2 fruit fly cellular contexts compared by ENCODE assay signal in genomic region chr2L:493274-493673, dm6.
A peak's percentile ranks its signal among the peaks of the same experiment; 100 is the strongest.
TF ChIP-seq lines count a peak whose summit lies in the region.

No protein-coding gene starts in this region.

TF ChIP-seq in whole organism, embryonic, 481 proteins besides CTCF, POLR2A, EP300 and RAD21 (continued from another document and continues in another):
- TF ChIP-seq klu (GFP tag; IDR thresholded peaks at IDR 0.05; lab: Robert Waterston, UW) (no peak), prd (optimal IDR thresholded peaks at IDR 0.05; lab: Kevin White, UChicago) (no peak), prd (GFP tag; IDR thresholded peaks at IDR 0.05; lab: Robert Waterston, UW) (peak; percentile 29; the same call in 1 of the 3 replicates), dimm (GFP tag; IDR thresholded peaks at IDR 0.05; lab: Robert Waterston, UW) (no peak), CG15514 (GFP tag; optimal IDR thresholded peaks at IDR 0.05; lab: Kevin White, UChicago) (no peak), CG16815 (GFP tag; optimal IDR thresholded peaks at IDR 0.05; lab: Kevin White, UChicago) (peak; percentile 3), HHEX (GFP tag; optimal IDR thresholded peaks at IDR 0.05; lab: Kevin White, UChicago) (no peak), dpn (GFP tag; optimal IDR thresholded peaks at IDR 0.05; lab: Kevin White, UChicago) (peak in 1 of 2 experiments; percentile 38), Hr39 (optimal IDR thresholded peaks at IDR 0.05; lab: Kevin White, UChicago) (no peak), amos (GFP tag; IDR thresholded peaks at IDR 0.05; lab: Robert Waterston, UW; ENCODE audit: partially characterized antibody) (no peak), unc-4 (GFP tag; IDR thresholded peaks at IDR 0.05; lab: Robert Waterston, UW; ENCODE audit: partially characterized antibody) (no peak), hkb (optimal IDR thresholded peaks at IDR 0.05; lab: Kevin White, UChicago) (no peak), hkb (GFP tag; IDR thresholded peaks at IDR 0.05; lab: Robert Waterston, UW) (peak; percentile 74), Atf3 (GFP tag; optimal IDR thresholded peaks at IDR 0.05; lab: Kevin White, UChicago) (no peak), toy (GFP tag; IDR thresholded peaks at IDR 0.05; lab: Robert Waterston, UW) (no peak), al (GFP tag; IDR thresholded peaks at IDR 0.05; lab: Robert Waterston, UW) (no peak), Deaf1 (tag; optimal IDR thresholded peaks at IDR 0.05; lab: Kevin White, UChicago) (peak; percentile 14), lbe (GFP tag; optimal IDR thresholded peaks at IDR 0.05; lab: Kevin White, UChicago) (no peak), H15 (GFP tag; IDR thresholded peaks at IDR 0.05; lab: Robert Waterston, UW) (no peak), CG3838 (GFP tag; optimal IDR thresholded peaks at IDR 0.05; lab: Kevin White, UChicago) (no peak), pnt (GFP tag; optimal IDR thresholded peaks at IDR 0.05; lab: Kevin White, UChicago) (no peak), CG13296 (GFP tag; optimal IDR thresholded peaks at IDR 0.05; lab: Kevin White, UChicago) (no peak), aop (GFP tag; IDR thresholded peaks at IDR 0.05; lab: Robert Waterston, UW) (no peak), CG2120 (GFP tag; optimal IDR thresholded peaks at IDR 0.05; lab: Kevin White, UChicago) (peak; percentile 5), TFAM (GFP tag; optimal IDR thresholded peaks at IDR 0.05; lab: Kevin White, UChicago) (no peak), Camta (GFP tag; optimal IDR thresholded peaks at IDR 0.05; lab: Kevin White, UChicago) (no peak), tin (GFP tag; optimal IDR thresholded peaks at IDR 0.05; lab: Kevin White, UChicago) (peak; percentile 26), sens-2 (GFP tag; IDR thresholded peaks at IDR 0.05; lab: Robert Waterston, UW) (no peak), CG17829 (tag; optimal IDR thresholded peaks at IDR 0.05; lab: Kevin White, UChicago) (no peak), CG2116 (GFP tag; optimal IDR thresholded peaks at IDR 0.05; lab: Kevin White, UChicago) (no peak), CG4282 (GFP tag; optimal IDR thresholded peaks at IDR 0.05; lab: Kevin White, UChicago) (no peak), Rfx (GFP tag; IDR thresholded peaks at IDR 0.05; lab: Robert Waterston, UW) (0 out of 2 replicates have a peak, but pooled peaks have one; percentile 13), HLH54F (GFP tag; optimal IDR thresholded peaks at IDR 0.05; lab: Kevin White, UChicago) (no peak), p53 (GFP tag; optimal IDR thresholded peaks at IDR 0.05; lab: Kevin White, UChicago) (no peak), lilli (GFP tag; optimal IDR thresholded peaks at IDR 0.05; lab: Kevin White, UChicago) (peak; percentile 40), ato (GFP tag; IDR thresholded peaks at IDR 0.05; lab: Robert Waterston, UW; ENCODE audit: partially characterized antibody) (no peak), CG4404 (GFP tag; IDR thresholded peaks at IDR 0.05; lab: Robert Waterston, UW) (no peak), Blimp-1 (GFP tag; optimal IDR thresholded peaks at IDR 0.05; lab: Kevin White, UChicago) (peak; percentile 19), hbn (GFP tag; IDR thresholded peaks at IDR 0.05; lab: Robert Waterston, UW; ENCODE audit: partially characterized antibody) (no peak), danr (GFP tag; IDR thresholded peaks at IDR 0.05; lab: Robert Waterston, UW) (no peak), peb (GFP tag; IDR thresholded peaks at IDR 0.05; lab: Robert Waterston, UW) (no peak), Sry-β (GFP tag; optimal IDR thresholded peaks at IDR 0.05; lab: Kevin White, UChicago) (no peak), Hr3 (GFP tag; optimal IDR thresholded peaks at IDR 0.05; lab: Kevin White, UChicago) (peak; percentile 30), yki (optimal IDR thresholded peaks at IDR 0.05; lab: Kevin White, UChicago) (no peak), CG42726 (GFP tag; IDR thresholded peaks at IDR 0.05; lab: Robert Waterston, UW; ENCODE audit: partially characterized antibody) (no peak), CG6175 (GFP tag; IDR thresholded peaks at IDR 0.05; lab: Robert Waterston, UW) (no peak), fru (optimal IDR thresholded peaks at IDR 0.05; lab: Kevin White, UChicago) (no peak), bsh (GFP tag; optimal IDR thresholded peaks at IDR 0.05; lab: Kevin White, UChicago) (peak in 1 of 2 experiments; percentile 69), shn (GFP tag; optimal IDR thresholded peaks at IDR 0.05; lab: Kevin White, UChicago) (no peak), CG12299 (tag; optimal IDR thresholded peaks at IDR 0.05; lab: Kevin White, UChicago) (no peak), Drgx (GFP tag; IDR thresholded peaks at IDR 0.05; lab: Robert Waterston, UW) (no peak), Taf1 (GFP tag; IDR thresholded peaks at IDR 0.05; lab: Robert Waterston, UW) (no peak), CG16863 (GFP tag; optimal IDR thresholded peaks at IDR 0.05; lab: Kevin White, UChicago) (peak; percentile 32), CG8478 (optimal IDR thresholded peaks at IDR 0.05; lab: Kevin White, UChicago) (no peak), corto (GFP tag; optimal IDR thresholded peaks at IDR 0.05; lab: Kevin White, UChicago) (no peak), h (optimal IDR thresholded peaks at IDR 0.05; lab: Kevin White, UChicago) (no peak), ind (GFP tag; optimal IDR thresholded peaks at IDR 0.05; lab: Kevin White, UChicago) (no peak), CG18619 (GFP tag; optimal IDR thresholded peaks at IDR 0.05; lab: Kevin White, UChicago) (no peak), nmo (GFP tag; optimal IDR thresholded peaks at IDR 0.05; lab: Kevin White, UChicago) (peak; percentile 59), CG10267 (tag; optimal IDR thresholded peaks at IDR 0.05; lab: Kevin White, UChicago) (no peak), Optix (GFP tag; IDR thresholded peaks at IDR 0.05; lab: Robert Waterston, UW) (0 out of 3 replicates have a peak, but pooled peaks have one; percentile 39), CG15073 (GFP tag; optimal IDR thresholded peaks at IDR 0.05; lab: Kevin White, UChicago) (no peak), CG12769 (tag; optimal IDR thresholded peaks at IDR 0.05; lab: Kevin White, UChicago) (no peak), gce (GFP tag; IDR thresholded peaks at IDR 0.05; lab: Robert Waterston, UW) (no peak), CG8089 (GFP tag; optimal IDR thresholded peaks at IDR 0.05; lab: Kevin White, UChicago) (no peak), CG4820 (GFP tag; optimal IDR thresholded peaks at IDR 0.05; lab: Kevin White, UChicago) (peak; percentile 59), kni (GFP tag; optimal IDR thresholded peaks at IDR 0.05; lab: Kevin White, UChicago) (no peak), CG7745 (tag; optimal IDR thresholded peaks at IDR 0.05; lab: Kevin White, UChicago) (no peak), CG17912 (GFP tag; optimal IDR thresholded peaks at IDR 0.05; lab: Kevin White, UChicago) (no peak)

TF ChIP-seq in whole organism, prepupa, 60 proteins besides CTCF, POLR2A, EP300 and RAD21 (continued from another document):
- TF ChIP-seq CG4318 (GFP tag; optimal IDR thresholded peaks at IDR 0.05; lab: Kevin White, UChicago) = peak; percentile 7
- no peak for TF ChIP-seq CG11294 (GFP tag; IDR thresholded peaks at IDR 0.05; lab: Robert Waterston, UW)
- peak; percentile 33 for TF ChIP-seq CG3919 (GFP tag; optimal IDR thresholded peaks at IDR 0.05; lab: Kevin White, UChicago)
- no peak for TF ChIP-seq fkh (GFP tag; optimal IDR thresholded peaks at IDR 0.05; lab: Kevin White, UChicago)
- TF ChIP-seq Hr38 (GFP tag; optimal IDR thresholded peaks at IDR 0.05; lab: Kevin White, UChicago) = no peak
- TF ChIP-seq CG8119 (GFP tag; IDR thresholded peaks at IDR 0.05; lab: Robert Waterston, UW) = peak; percentile 38; the same call in 2 of the 3 replicates
- TF ChIP-seq CG7368 (GFP tag; optimal IDR thresholded peaks at IDR 0.05; lab: Kevin White, UChicago) = no peak
- peak; percentile 17 for TF ChIP-seq CG6792 (GFP tag; optimal IDR thresholded peaks at IDR 0.05; lab: Kevin White, UChicago)
- TF ChIP-seq CG11902 (GFP tag; optimal IDR thresholded peaks at IDR 0.05; lab: Kevin White, UChicago) = no peak
- peak; percentile 41 for TF ChIP-seq CG31627 (GFP tag; optimal IDR thresholded peaks at IDR 0.05; lab: Kevin White, UChicago)
- peak; percentile 26 for TF ChIP-seq Sox15 (GFP tag; optimal IDR thresholded peaks at IDR 0.05; lab: Kevin White, UChicago)
- peak; percentile 37 for TF ChIP-seq CG34406 (GFP tag; optimal IDR thresholded peaks at IDR 0.05; lab: Kevin White, UChicago)
- peak; percentile 11 for TF ChIP-seq vri (GFP tag; optimal IDR thresholded peaks at IDR 0.05; lab: Kevin White, UChicago)
- TF ChIP-seq CG6276 (GFP tag; optimal IDR thresholded peaks at IDR 0.05; lab: Kevin White, UChicago) = no peak
- peak; percentile 58 for TF ChIP-seq pdm3 (GFP tag; optimal IDR thresholded peaks at IDR 0.05; lab: Kevin White, UChicago)
- TF ChIP-seq Eip75B (GFP tag; optimal IDR thresholded peaks at IDR 0.05; lab: Kevin White, UChicago) = peak; percentile 18
- TF ChIP-seq CG6808 (GFP tag; optimal IDR thresholded peaks at IDR 0.05; lab: Kevin White, UChicago) = no peak
- peak in 1 of 2 experiments; percentile 10 for TF ChIP-seq salr (GFP tag; optimal IDR thresholded peaks at IDR 0.05; lab: Kevin White, UChicago)
- peak; percentile 25 for TF ChIP-seq Sox102F (GFP tag; optimal IDR thresholded peaks at IDR 0.05; lab: Kevin White, UChicago)
- peak; percentile 30 for TF ChIP-seq CG8632 (GFP tag; optimal IDR thresholded peaks at IDR 0.05; lab: Kevin White, UChicago)
- peak; percentile 34 for TF ChIP-seq net (GFP tag; optimal IDR thresholded peaks at IDR 0.05; lab: Kevin White, UChicago)
- peak; percentile 40 for TF ChIP-seq Sox14 (GFP tag; optimal IDR thresholded peaks at IDR 0.05; lab: Kevin White, UChicago)
- TF ChIP-seq esn (GFP tag; optimal IDR thresholded peaks at IDR 0.05; lab: Kevin White, UChicago) = peak; percentile 66
- no peak for TF ChIP-seq dsx (GFP tag; optimal IDR thresholded peaks at IDR 0.05; lab: Kevin White, UChicago; ENCODE audit: poor library complexity, severe bottlenecking)
- TF ChIP-seq Lpt (GFP tag; optimal IDR thresholded peaks at IDR 0.05; lab: Kevin White, UChicago) = peak; percentile 31
- no peak for TF ChIP-seq CG9139 (GFP tag; optimal IDR thresholded peaks at IDR 0.05; lab: Kevin White, UChicago)
- no peak for TF ChIP-seq Blimp-1 (GFP tag; optimal IDR thresholded peaks at IDR 0.05; lab: Kevin White, UChicago)
- TF ChIP-seq CG10631 (GFP tag; optimal IDR thresholded peaks at IDR 0.05; lab: Kevin White, UChicago) = peak; percentile 38
- no peak for TF ChIP-seq spab (GFP tag; optimal IDR thresholded peaks at IDR 0.05; lab: Kevin White, UChicago)
- no peak for TF ChIP-seq Ets21C (GFP tag; optimal IDR thresholded peaks at IDR 0.05; lab: Kevin White, UChicago)
- TF ChIP-seq Met (GFP tag; optimal IDR thresholded peaks at IDR 0.05; lab: Kevin White, UChicago) = peak; percentile 51
- no peak for TF ChIP-seq ss (GFP tag; optimal IDR thresholded peaks at IDR 0.05; lab: Kevin White, UChicago)
- no peak for TF ChIP-seq Eip93F (GFP tag; optimal IDR thresholded peaks at IDR 0.05; lab: Kevin White, UChicago)
- TF ChIP-seq svp (GFP tag; lab: Kevin White, UChicago) = peak; percentile 79
- TF ChIP-seq fd59A (GFP tag; optimal IDR thresholded peaks at IDR 0.05; lab: Kevin White, UChicago) = no peak
- TF ChIP-seq CG11762 (GFP tag; optimal IDR thresholded peaks at IDR 0.05; lab: Kevin White, UChicago; ENCODE audit: insufficient read depth) = no peak
